Fruit fly (Drosophila melanogaster): Measurements from ENCODE around the gene eIF2beta.
A peak's percentile ranks its signal among the peaks of the same experiment; 100 is the strongest.

The eIF2beta gene

DNA sequence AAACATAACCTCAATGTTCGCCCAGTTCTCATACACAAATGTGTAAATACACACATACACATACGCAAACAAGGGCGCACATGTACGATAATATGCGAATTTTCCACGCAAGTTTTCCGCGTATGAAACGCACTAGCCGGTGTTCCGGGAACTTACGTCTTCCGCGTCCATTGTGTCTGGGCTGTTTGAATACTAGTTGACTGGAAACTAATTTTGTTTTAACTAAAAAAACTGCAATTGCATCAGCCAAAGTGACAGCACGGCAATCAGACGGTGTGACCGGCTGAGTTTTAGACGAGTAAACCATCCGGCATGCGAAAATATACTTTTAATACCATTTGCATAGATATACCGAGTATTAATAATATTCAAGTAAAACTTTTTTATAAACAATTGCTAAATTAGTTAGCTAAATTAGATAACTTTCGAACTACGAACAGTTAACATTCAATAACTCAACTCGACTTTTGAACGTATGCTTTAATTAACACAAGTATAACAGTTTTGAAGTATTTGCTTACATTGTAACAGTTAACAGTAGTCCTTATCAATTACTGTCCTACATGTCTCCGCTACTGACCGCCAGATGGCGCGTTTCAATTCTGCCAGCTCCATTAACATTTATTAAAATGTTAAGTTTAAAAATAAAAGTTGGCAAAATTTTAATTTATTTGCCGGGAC is at the start of gene eIF2beta (continued):
- TF ChIP-seq jumu (GFP tag; optimal IDR thresholded peaks at IDR 0.05) (no peak), CG17328 (GFP tag; IDR thresholded peaks at IDR 0.05) (0 out of 2 replicates have a peak, but pooled peaks have one; percentile 22), CG3847 (GFP tag; IDR thresholded peaks at IDR 0.05) (no peak), trh (GFP tag; optimal IDR thresholded peaks at IDR 0.05) (no peak), Xbp1 (GFP tag; optimal IDR thresholded peaks at IDR 0.05) (peak; percentile 34), tin (GFP tag; optimal IDR thresholded peaks at IDR 0.05) (peak; percentile 31), emc (GFP tag; optimal IDR thresholded peaks at IDR 0.05) (no peak), mirr (GFP tag; optimal IDR thresholded peaks at IDR 0.05) (peak; percentile 61), CG11695 (GFP tag; IDR thresholded peaks at IDR 0.05) (no peak), CG17568 (GFP tag; optimal IDR thresholded peaks at IDR 0.05) (no peak), CG3726 (GFP tag; IDR thresholded peaks at IDR 0.05) (no peak), NC2β (GFP tag; optimal IDR thresholded peaks at IDR 0.05) (peak; percentile 3), dmrt99B (tag; optimal IDR thresholded peaks at IDR 0.05) (peak; percentile 54), ssp (GFP tag; IDR thresholded peaks at IDR 0.05) (no peak), Elba2 (GFP tag; optimal IDR thresholded peaks at IDR 0.05) (no peak), dmrt11E (tag; optimal IDR thresholded peaks at IDR 0.05) (peak; percentile 15), Hr39 (optimal IDR thresholded peaks at IDR 0.05) (no peak), bcd (GFP tag; optimal IDR thresholded peaks at IDR 0.05) (no peak), Camta (GFP tag; optimal IDR thresholded peaks at IDR 0.05) (peak; percentile 15), BEAF-32 (GFP tag; optimal IDR thresholded peaks at IDR 0.05) (peak; percentile 40), CG4820 (GFP tag; optimal IDR thresholded peaks at IDR 0.05) (peak; percentile 19), CG7963 (GFP tag; IDR thresholded peaks at IDR 0.05; ENCODE audit: partially characterized antibody) (no peak), fu2 (GFP tag; optimal IDR thresholded peaks at IDR 0.05) (peak; percentile 18), klu (GFP tag; IDR thresholded peaks at IDR 0.05) (no peak), CG31441 (GFP tag; IDR thresholded peaks at IDR 0.05) (no peak), dm (GFP tag; optimal IDR thresholded peaks at IDR 0.05) (peak; percentile 84), schlank (tag; optimal IDR thresholded peaks at IDR 0.05) (no peak), odd (GFP tag; optimal IDR thresholded peaks at IDR 0.05) (peak; percentile 58), nerfin-1 (tag; optimal IDR thresholded peaks at IDR 0.05) (peak; percentile 33), CG2116 (GFP tag; optimal IDR thresholded peaks at IDR 0.05) (peak; percentile 40), pan (optimal IDR thresholded peaks at IDR 0.05) (no peak), pan (GFP tag; optimal IDR thresholded peaks at IDR 0.05 in 1 of 2, IDR thresholded peaks at IDR 0.05 in 1 of 2) (peak in 1 of 2 experiments; percentile 48), ewg (GFP tag; optimal IDR thresholded peaks at IDR 0.05) (no peak), chm (GFP tag; IDR thresholded peaks at IDR 0.05) (no peak; the same call in 1 of the 2 replicates), CG2889 (GFP tag; IDR thresholded peaks at IDR 0.05) (no peak), ase (GFP tag; IDR thresholded peaks at IDR 0.05) (no peak; the same call in 2 of the 3 replicates), Xrp1 (GFP tag; IDR thresholded peaks at IDR 0.05) (peak; percentile 24; the same call in 1 of the 2 replicates), CG12219 (GFP tag; optimal IDR thresholded peaks at IDR 0.05) (peak; percentile 37), CG15514 (GFP tag; optimal IDR thresholded peaks at IDR 0.05) (peak; percentile 55), HLH3B (GFP tag; IDR thresholded peaks at IDR 0.05) (no peak), vvl (GFP tag; IDR thresholded peaks at IDR 0.05) (peak; percentile 47; the same call in 1 of the 2 replicates), Hmx (GFP tag; optimal IDR thresholded peaks at IDR 0.05) (no peak), Adf1 (GFP tag; IDR thresholded peaks at IDR 0.05) (no peak; the same call in 1 of the 2 replicates), lab (GFP tag; optimal IDR thresholded peaks at IDR 0.05) (peak; percentile 62), CG31224 (GFP tag; IDR thresholded peaks at IDR 0.05) (no peak), CG6175 (GFP tag; IDR thresholded peaks at IDR 0.05) (no peak), Max (GFP tag; optimal IDR thresholded peaks at IDR 0.05) (peak; percentile 51), pzg (GFP tag; optimal IDR thresholded peaks at IDR 0.05) (peak; percentile 75), Hey (tag; optimal IDR thresholded peaks at IDR 0.05) (no peak), esg (GFP tag; conservative IDR thresholded peaks at IDR 0.05) (no peak), Awh (GFP tag; IDR thresholded peaks at IDR 0.05) (no peak)
